Worm (Caenorhabditis elegans) whole organism, mixed stage, embryonic: ENCODE measurements around the gene F20B6.6.

Experiments
- ceh-39 ChIP-seq: fragments of 150-350 bp; optimal IDR thresholded peaks from 2 replicates; lab custom pipeline; 2014; ENCODE audit warnings: missing biosample characterization, missing genetic modification characterization
- pha-4 ChIP-seq: fragments of 150-350 bp; optimal IDR thresholded peaks from 2 replicates; lab custom pipeline; 2018; ENCODE audit warnings: missing biosample characterization, missing genetic modification reagents, missing genetic modification characterization
- unc-39 ChIP-seq: fragments of 150-350 bp; optimal IDR thresholded peaks from 2 replicates; lab custom pipeline; 2014; ENCODE audit warnings: missing biosample characterization, missing genetic modification characterization

DNA sequence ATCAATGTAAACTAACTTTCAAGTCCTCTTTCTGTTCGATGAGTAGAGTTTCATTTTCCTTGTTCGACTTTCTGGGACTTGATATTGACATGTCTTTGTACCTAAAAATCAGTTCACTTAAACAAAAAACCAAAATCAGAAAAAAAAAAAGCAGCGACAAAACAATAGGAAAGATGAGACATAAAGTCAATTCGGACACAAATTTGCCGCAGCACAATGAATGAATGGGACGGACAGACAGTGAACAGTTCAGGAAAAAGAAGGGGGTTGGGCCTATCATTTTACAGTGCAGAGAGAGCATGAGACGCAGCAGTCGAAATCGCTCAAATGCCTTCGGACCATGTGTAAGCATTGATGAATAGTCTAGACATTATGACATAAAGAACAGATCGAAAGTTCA lies 15.4 kb downstream of the F20B6.6 start, which contains the start of gene mrp-6:
- TF ChIP-seq unc-39 (no peak), ceh-39 (no peak), pha-4 (tag; lab: Kevin White, UChicago) (no peak)
